Fruit fly (Drosophila melanogaster): ENCODE results near the gene gudu.

The gudu gene

DNA sequence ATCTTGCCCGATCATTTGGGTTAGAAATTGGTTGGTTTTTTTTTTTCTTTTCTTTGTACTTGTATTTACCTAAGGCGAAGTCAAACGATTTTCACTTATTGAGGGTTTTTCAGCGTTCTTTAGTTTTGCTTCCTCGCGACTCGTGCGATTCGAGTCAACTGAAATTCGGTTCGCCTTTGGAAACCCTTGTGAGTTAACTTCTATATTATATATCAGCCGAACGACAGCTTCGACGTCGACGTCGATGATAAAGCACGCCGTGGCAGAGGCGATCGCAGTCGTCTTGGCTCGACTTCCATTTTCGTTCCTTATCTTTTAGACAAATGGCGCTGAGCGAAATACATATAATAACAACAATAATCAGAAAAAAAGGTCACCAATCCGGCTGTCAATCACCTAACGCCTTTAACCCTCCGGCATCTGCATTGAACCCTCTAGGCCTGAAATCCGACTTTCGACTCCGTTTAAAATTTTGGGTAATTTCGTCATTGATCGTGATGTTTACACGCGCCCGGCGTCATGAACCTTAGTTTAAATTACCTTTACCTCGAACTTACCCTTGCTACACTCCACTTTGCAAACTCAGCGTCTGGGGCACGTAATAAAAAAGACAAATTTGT lies 45.1 kb downstream of the gudu start, which contains the start of gene CG5958:
CG5958 (minus strand) TSS at position 180 of the 620 bp plus-strand sequence.
- TF ChIP-seq Blimp-1 (GFP tag; optimal IDR thresholded peaks at IDR 0.05) (no peak), OdsH (GFP tag; optimal IDR thresholded peaks at IDR 0.05) (no peak), achi (GFP tag; optimal IDR thresholded peaks at IDR 0.05) (no peak), Eip75B (GFP tag; optimal IDR thresholded peaks at IDR 0.05) (no peak), eg (GFP tag; IDR thresholded peaks at IDR 0.05) (no peak), CG11902 (GFP tag; optimal IDR thresholded peaks at IDR 0.05) (no peak), CG34406 (GFP tag; optimal IDR thresholded peaks at IDR 0.05) (no peak), svp (GFP tag) (peak; percentile 99), vri (GFP tag; optimal IDR thresholded peaks at IDR 0.05) (peak; percentile 93), Lpt (GFP tag; optimal IDR thresholded peaks at IDR 0.05) (no peak), cyc (GFP tag; optimal IDR thresholded peaks at IDR 0.05) (no peak), CG10669 (GFP tag; optimal IDR thresholded peaks at IDR 0.05) (no peak), Gug (GFP tag; IDR thresholded peaks at IDR 0.05) (no peak), Hr4 (GFP tag; optimal IDR thresholded peaks at IDR 0.05) (no peak), fd85E (GFP tag; optimal IDR thresholded peaks at IDR 0.05) (no peak), CG1621 (tag; optimal IDR thresholded peaks at IDR 0.05) (no peak), CG11762 (GFP tag; optimal IDR thresholded peaks at IDR 0.05; ENCODE audit: insufficient read depth) (no peak), Smox (GFP tag; optimal IDR thresholded peaks at IDR 0.05) (no peak), ss (GFP tag; optimal IDR thresholded peaks at IDR 0.05) (no peak), Ets21C (GFP tag; optimal IDR thresholded peaks at IDR 0.05) (no peak), Sox14 (GFP tag; optimal IDR thresholded peaks at IDR 0.05) (no peak), Eip93F (GFP tag; optimal IDR thresholded peaks at IDR 0.05) (peak; percentile 84), CG3919 (GFP tag; optimal IDR thresholded peaks at IDR 0.05) (peak; percentile 8), Hr38 (GFP tag; optimal IDR thresholded peaks at IDR 0.05) (no peak), CG6808 (GFP tag; optimal IDR thresholded peaks at IDR 0.05) (no peak), pdm3 (GFP tag; optimal IDR thresholded peaks at IDR 0.05) (no peak), Eip78C (GFP tag) (peak; percentile 66), lz (GFP tag; optimal IDR thresholded peaks at IDR 0.05) (no peak)

- TF ChIP-seq Blimp-1 (GFP tag; optimal IDR thresholded peaks at IDR 0.05) (no peak), fd85E (GFP tag; optimal IDR thresholded peaks at IDR 0.05) (no peak), ss (GFP tag; optimal IDR thresholded peaks at IDR 0.05) (no peak), CG4318 (GFP tag; optimal IDR thresholded peaks at IDR 0.05) (no peak), Ets21C (GFP tag; optimal IDR thresholded peaks at IDR 0.05) (no peak), CG15336 (GFP tag; IDR thresholded peaks at IDR 0.05) (peak; percentile 61), CG6854 (GFP tag; optimal IDR thresholded peaks at IDR 0.05) (no peak), salr (GFP tag; optimal IDR thresholded peaks at IDR 0.05) (no peak), fkh (GFP tag; optimal IDR thresholded peaks at IDR 0.05) (peak; percentile 11), dsx (GFP tag; optimal IDR thresholded peaks at IDR 0.05; ENCODE audit: poor library complexity, severe bottlenecking) (no peak), CG8319 (GFP tag; optimal IDR thresholded peaks at IDR 0.05) (no peak), svp (GFP tag) (no peak), CG7368 (GFP tag; optimal IDR thresholded peaks at IDR 0.05) (no peak), CG8632 (GFP tag; optimal IDR thresholded peaks at IDR 0.05) (no peak), eg (GFP tag; IDR thresholded peaks at IDR 0.05) (peak; percentile 49; the same call in 1 of the 3 replicates), CG6276 (GFP tag; optimal IDR thresholded peaks at IDR 0.05) (no peak), Sox14 (GFP tag; optimal IDR thresholded peaks at IDR 0.05) (no peak), Lpt (GFP tag; optimal IDR thresholded peaks at IDR 0.05) (no peak), CG8119 (GFP tag; IDR thresholded peaks at IDR 0.05) (peak; percentile 64), CG11762 (GFP tag; optimal IDR thresholded peaks at IDR 0.05; ENCODE audit: insufficient read depth) (no peak), CG3919 (GFP tag; optimal IDR thresholded peaks at IDR 0.05) (no peak), CG11902 (GFP tag; optimal IDR thresholded peaks at IDR 0.05) (no peak), topi (GFP tag; optimal IDR thresholded peaks at IDR 0.05) (no peak), vri (GFP tag; optimal IDR thresholded peaks at IDR 0.05) (peak; percentile 74), CG16779 (tag; optimal IDR thresholded peaks at IDR 0.05) (no peak), CG10631 (GFP tag; optimal IDR thresholded peaks at IDR 0.05) (peak; percentile 18), Eip78C (GFP tag) (peak; percentile 60), fd59A (GFP tag; optimal IDR thresholded peaks at IDR 0.05) (no peak), CG31627 (GFP tag; optimal IDR thresholded peaks at IDR 0.05) (no peak), Gug (GFP tag; IDR thresholded peaks at IDR 0.05) (0 out of 2 replicates have a peak, but pooled peaks have one; percentile 8), CG9139 (GFP tag; optimal IDR thresholded peaks at IDR 0.05) (no peak), CG11294 (GFP tag; IDR thresholded peaks at IDR 0.05) (no peak), CG32006 (GFP tag; optimal IDR thresholded peaks at IDR 0.05) (peak; percentile 56)
These were observed 45.8 kb downstream of the gudu start for dm6 chr2L:7433957-7434736.

Data from whole organism, prepupa.